Fruit fly (Drosophila melanogaster) whole organism, embryonic: ENCODE measurements around the gene DZIP1.
A peak's percentile ranks its signal among the peaks of the same experiment; 100 is the strongest.

Experiments
- Adf1 ChIP-seq: fragments of 200-800 bp; sonication (Bioruptor generic); IDR thresholded peaks from 2 replicates; pipeline ENCODE4 v1.3.6; 2022; ENCODE audit warnings: missing biosample characterization, missing genetic modification characterization
- Aef1 ChIP-seq: fragments of 200-800 bp; sonication (Bioruptor generic); IDR thresholded peaks from 3 replicates; pipeline ENCODE4 v1.3.6; 2022; ENCODE audit warnings: missing biosample characterization, missing genetic modification characterization
- B-H2 ChIP-seq: fragments of 200-800 bp; sonication (Bioruptor generic); optimal IDR thresholded peaks from 2 replicates; lab custom pipeline; 2018; ENCODE audit warnings: missing biosample characterization, mild to moderate bottlenecking, missing genetic modification characterization
- Bdp1 ChIP-seq: fragments of 200-800 bp; sonication (Bioruptor generic); optimal IDR thresholded peaks from 3 replicates; lab custom pipeline; 2016; ENCODE audit warnings: missing biosample characterization, missing genetic modification characterization
- CG10209 ChIP-seq: fragments of 200-800 bp; sonication (Bioruptor generic); optimal IDR thresholded peaks from 3 replicates; lab custom pipeline; 2017; ENCODE audit warnings: missing biosample characterization, mild to moderate bottlenecking, missing genetic modification characterization, missing genetic modification reagents
- CG10654 ChIP-seq: fragments of 200-800 bp; sonication (Bioruptor generic); optimal IDR thresholded peaks from 2 replicates; lab custom pipeline; 2016; ENCODE audit warnings: missing biosample characterization, missing genetic modification characterization
- CG12299 ChIP-seq: fragments of 200-800 bp; sonication (Bioruptor generic); optimal IDR thresholded peaks from 2 replicates; lab custom pipeline; 2018; ENCODE audit warnings: missing biosample characterization, mild to moderate bottlenecking, missing genetic modification characterization
- CG13123 ChIP-seq: fragments of 200-800 bp; sonication (Bioruptor generic); optimal IDR thresholded peaks from 2 replicates; lab custom pipeline; 2016; ENCODE audit warnings: missing biosample characterization, missing genetic modification characterization
- CG13287 ChIP-seq: fragments of 200-800 bp; sonication (Bioruptor generic); IDR thresholded peaks from 2 replicates; pipeline ENCODE4 v1.3.6; 2022; ENCODE audit warnings: missing biosample characterization, missing genetic modification characterization; ENCODE audit not compliant: partially characterized antibody
- CG13424 ChIP-seq: fragments of 200-800 bp; sonication (Bioruptor generic); optimal IDR thresholded peaks from 2 replicates; lab custom pipeline; 2019; ENCODE audit warnings: missing biosample characterization, mild to moderate bottlenecking, missing genetic modification characterization, moderate library complexity
- CG13894 ChIP-seq: fragments of 200-800 bp; sonication (Bioruptor generic); optimal IDR thresholded peaks from 3 replicates; lab custom pipeline; 2018; ENCODE audit warnings: missing biosample characterization, mild to moderate bottlenecking, missing genetic modification characterization, moderate library complexity
- CG14050 ChIP-seq: fragments of 200-800 bp; sonication (Bioruptor generic); IDR thresholded peaks from 3 replicates; pipeline ENCODE4 v1.3.6; 2022; ENCODE audit warnings: missing biosample characterization, missing genetic modification characterization
- CG1529 ChIP-seq: fragments of 200-800 bp; sonication (Bioruptor generic); optimal IDR thresholded peaks from 3 replicates; lab custom pipeline; 2018; ENCODE audit warnings: missing biosample characterization, missing genetic modification characterization
- CG1602 ChIP-seq: fragments of 200-800 bp; sonication (Bioruptor generic); optimal IDR thresholded peaks from 3 replicates; lab custom pipeline; 2016; ENCODE audit warnings: missing biosample characterization, missing genetic modification characterization
- CG1603 ChIP-seq: fragments of 200-800 bp; sonication (Bioruptor generic); optimal IDR thresholded peaks from 2 replicates; lab custom pipeline; 2019; ENCODE audit warnings: missing biosample characterization, mild to moderate bottlenecking, missing genetic modification characterization, moderate library complexity
- CG16815 ChIP-seq: fragments of 200-800 bp; sonication (Bioruptor generic); optimal IDR thresholded peaks from 3 replicates; lab custom pipeline; 2017; ENCODE audit warnings: missing biosample characterization, mild to moderate bottlenecking, missing genetic modification characterization
- CG16863 ChIP-seq: fragments of 200-800 bp; sonication (Bioruptor generic); optimal IDR thresholded peaks from 3 replicates; lab custom pipeline; 2016; ENCODE audit warnings: missing biosample characterization, missing genetic modification characterization
- CG1832 ChIP-seq: fragments of 200-800 bp; sonication (Bioruptor generic); optimal IDR thresholded peaks from 2 replicates; lab custom pipeline; 2017; ENCODE audit warnings: missing biosample characterization, mild to moderate bottlenecking, missing genetic modification characterization, inconsistent platforms
- CG2678 ChIP-seq: fragments of 200-800 bp; sonication (Bioruptor generic); optimal IDR thresholded peaks from 3 replicates; lab custom pipeline; 2019; ENCODE audit warnings: missing biosample characterization, mild to moderate bottlenecking, missing genetic modification characterization, moderate library complexity
- CG31441 ChIP-seq: fragments of 200-800 bp; sonication (Bioruptor generic); IDR thresholded peaks from 2 replicates; pipeline ENCODE4 v1.3.6; 2022; ENCODE audit warnings: missing biosample characterization, missing genetic modification characterization
- CG5953 ChIP-seq: fragments of 200-800 bp; sonication (Bioruptor generic); IDR thresholded peaks from 2 replicates; pipeline ENCODE4 v1.3.6; 2022; ENCODE audit warnings: missing biosample characterization, missing genetic modification characterization
- CG6689 ChIP-seq: fragments of 200-800 bp; sonication (Bioruptor generic); IDR thresholded peaks from 2 replicates; pipeline ENCODE4 v1.3.6; 2022; ENCODE audit warnings: missing biosample characterization, missing genetic modification characterization
- CG6813 ChIP-seq: fragments of 200-800 bp; sonication (Bioruptor generic); optimal IDR thresholded peaks from 2 replicates; lab custom pipeline; 2017; ENCODE audit warnings: missing biosample characterization, missing genetic modification characterization, mild to moderate bottlenecking, moderate library complexity, missing genetic modification reagents
- CG7963 ChIP-seq: fragments of 200-800 bp; sonication (Bioruptor generic); IDR thresholded peaks from 3 replicates; pipeline ENCODE4 v1.3.6; 2022; ENCODE audit warnings: missing biosample characterization, missing genetic modification characterization; ENCODE audit not compliant: partially characterized antibody
- CG9932 ChIP-seq: fragments of 200-800 bp; sonication (Bioruptor generic); IDR thresholded peaks from 2 replicates; pipeline ENCODE4 v1.3.6; 2022; ENCODE audit warnings: missing biosample characterization, missing genetic modification characterization
- Chrac-16 ChIP-seq: fragments of 200-800 bp; sonication (Bioruptor generic); optimal IDR thresholded peaks from 3 replicates; lab custom pipeline; 2016; ENCODE audit warnings: missing biosample characterization, missing genetic modification characterization
- D ChIP-seq, 2 experiments: fragments of 200-800 bp in 1 of 2; fragments of >200 bp in 1 of 2; sonication (Bioruptor generic) in 1 of 2; optimal IDR thresholded peaks; 2 replicates in 1 of 2; 3 replicates in 1 of 2; lab custom pipeline; 2017; ENCODE audit warnings: mild to moderate bottlenecking in 1 of 2, missing biosample characterization in 1 of 2, missing genetic modification characterization in 1 of 2, missing genetic modification reagents in 1 of 2
- Hey ChIP-seq: fragments of 200-800 bp; sonication (Bioruptor generic); optimal IDR thresholded peaks from 3 replicates; lab custom pipeline; 2018; ENCODE audit warnings: missing biosample characterization, mild to moderate bottlenecking, missing genetic modification characterization
- HmgD ChIP-seq: fragments of 200-800 bp; sonication (Bioruptor generic); optimal IDR thresholded peaks from 3 replicates; lab custom pipeline; 2016; ENCODE audit warnings: missing biosample characterization, missing genetic modification characterization
- Hr3 ChIP-seq: fragments of 200-800 bp; sonication (Bioruptor generic); optimal IDR thresholded peaks from 3 replicates; lab custom pipeline; 2016; ENCODE audit warnings: missing biosample characterization, missing genetic modification characterization
- Meics ChIP-seq: fragments of 200-800 bp; sonication (Bioruptor generic); optimal IDR thresholded peaks from 2 replicates; lab custom pipeline; 2017; ENCODE audit warnings: missing biosample characterization, mild to moderate bottlenecking, missing genetic modification characterization
- Opbp ChIP-seq: fragments of 200-800 bp; sonication (Bioruptor generic); IDR thresholded peaks from 3 replicates; pipeline ENCODE4 v1.3.6; 2022; ENCODE audit warnings: missing biosample characterization, missing genetic modification characterization; ENCODE audit not compliant: partially characterized antibody
- Rx ChIP-seq: fragments of 200-800 bp; sonication (Bioruptor generic); IDR thresholded peaks from 2 replicates; pipeline ENCODE4 v1.3.6; 2022; ENCODE audit warnings: missing biosample characterization, missing genetic modification characterization
- Six4 ChIP-seq: fragments of 200-800 bp; sonication (Bioruptor generic); optimal IDR thresholded peaks from 2 replicates; lab custom pipeline; 2016; ENCODE audit warnings: missing biosample characterization, missing genetic modification characterization
- Spps ChIP-seq: fragments of 200-800 bp; sonication (Bioruptor generic); optimal IDR thresholded peaks from 2 replicates; lab custom pipeline; 2018; ENCODE audit warnings: missing biosample characterization, mild to moderate bottlenecking, missing genetic modification characterization
- Ssrp ChIP-seq: fragments of 200-800 bp; sonication (Bioruptor generic); optimal IDR thresholded peaks from 2 replicates; lab custom pipeline; 2018; ENCODE audit warnings: missing biosample characterization, mild to moderate bottlenecking, missing genetic modification characterization, moderate library complexity
- Taf1 ChIP-seq: fragments of 200-800 bp; sonication (Bioruptor generic); IDR thresholded peaks from 2 replicates; pipeline ENCODE4 v1.3.6; 2022; ENCODE audit warnings: missing biosample characterization, missing genetic modification characterization
- br ChIP-seq: fragments of >200 bp; optimal IDR thresholded peaks from 2 replicates; lab custom pipeline; 2017
- cad ChIP-seq: fragments of >200 bp; optimal IDR thresholded peaks from 2 replicates; lab custom pipeline; 2017; ENCODE audit warnings: missing biosample characterization, missing genetic modification characterization
- ci ChIP-seq: fragments of 200-800 bp; sonication (Bioruptor generic); IDR thresholded peaks from 3 replicates; pipeline ENCODE4 v1.3.6; 2022; ENCODE audit warnings: missing biosample characterization, missing genetic modification characterization
- croc ChIP-seq: fragments of 200-800 bp; sonication (Bioruptor generic); conservative IDR thresholded peaks from 3 replicates; pipeline ENCODE4 v1.3.6; 2022; ENCODE audit warnings: missing biosample characterization, missing genetic modification characterization
- crp ChIP-seq, 2 experiments: fragments of 200-800 bp; sonication (Bioruptor generic); optimal IDR thresholded peaks; 2 replicates in 1 of 2; 3 replicates in 1 of 2; lab custom pipeline; 2017; ENCODE audit warnings: missing biosample characterization in 2 of 2, missing genetic modification characterization in 2 of 2, mild to moderate bottlenecking in 1 of 2, moderate library complexity in 1 of 2
- dmrt99B ChIP-seq: fragments of 200-800 bp; sonication (Bioruptor generic); optimal IDR thresholded peaks from 2 replicates; lab custom pipeline; 2018; ENCODE audit warnings: missing biosample characterization, mild to moderate bottlenecking, missing genetic modification characterization, moderate library complexity
- fu2 ChIP-seq: fragments of 200-800 bp; sonication (Bioruptor generic); optimal IDR thresholded peaks from 2 replicates; lab custom pipeline; 2016; ENCODE audit warnings: missing biosample characterization, missing genetic modification characterization
- hbn ChIP-seq: fragments of 200-800 bp; sonication (Bioruptor generic); IDR thresholded peaks from 2 replicates; pipeline ENCODE4 v1.3.6; 2022; ENCODE audit warnings: missing biosample characterization, missing genetic modification characterization; ENCODE audit not compliant: partially characterized antibody
- insv ChIP-seq, 2 experiments: fragments of 200-800 bp; sonication (Bioruptor generic); optimal IDR thresholded peaks; 3 replicates each; lab custom pipeline; 2016 to 2018; ENCODE audit warnings: missing biosample characterization in 2 of 2, missing genetic modification characterization in 2 of 2
- kni ChIP-seq: fragments of 200-800 bp; sonication (Bioruptor generic); optimal IDR thresholded peaks from 3 replicates; lab custom pipeline; 2017; ENCODE audit warnings: mild to moderate bottlenecking, missing biosample characterization, missing genetic modification reagents, missing genetic modification characterization
- rib ChIP-seq: fragments of 200-800 bp; sonication (Bioruptor generic); IDR thresholded peaks from 2 replicates; pipeline ENCODE4 v1.3.6; 2022; ENCODE audit warnings: missing biosample characterization, missing genetic modification characterization
- sens-2 ChIP-seq: fragments of 200-800 bp; sonication (Bioruptor generic); IDR thresholded peaks from 2 replicates; pipeline ENCODE4 v1.3.6; 2022; ENCODE audit warnings: missing biosample characterization, missing genetic modification characterization
- slbo ChIP-seq: fragments of 200-800 bp; sonication (Bioruptor generic); IDR thresholded peaks from 2 replicates; pipeline ENCODE4 v1.3.6; 2022; ENCODE audit warnings: missing biosample characterization, missing genetic modification characterization
- tin ChIP-seq: fragments of 200-800 bp; sonication (Bioruptor generic); optimal IDR thresholded peaks from 3 replicates; lab custom pipeline; 2016; ENCODE audit warnings: missing biosample characterization, missing genetic modification characterization
- vnd ChIP-seq: fragments of 200-800 bp; sonication (Bioruptor generic); IDR thresholded peaks from 3 replicates; pipeline ENCODE4 v1.3.6; 2022; ENCODE audit warnings: missing biosample characterization, missing genetic modification characterization; ENCODE audit not compliant: partially characterized antibody

The DZIP1 gene

dm6 chr3R:24467237-24467636, 47.8 kb upstream of the DZIP1 start (continued):
- TF ChIP-seq crp (GFP tag; optimal IDR thresholded peaks at IDR 0.05; lab: Kevin White, UChicago) (no peak), Adf1 (no peak), fu2 (GFP tag; lab: Kevin White, UChicago) (no peak), Ssrp (tag; lab: Kevin White, UChicago) (no peak), CG6689 (GFP tag; lab: Robert Waterston, UW) (no peak), rib (GFP tag; lab: Robert Waterston, UW) (no peak), Chrac-16 (no peak), B-H2 (no peak), CG12299 (tag; lab: Kevin White, UChicago) (no peak), br (lab: Kevin White, UChicago) (no peak), tin (GFP tag; lab: Kevin White, UChicago) (no peak), CG1832 (GFP tag; lab: Kevin White, UChicago) (no peak), CG10209 (GFP tag; lab: Kevin White, UChicago) (no peak), Bdp1 (GFP tag; lab: Kevin White, UChicago) (no peak), vnd (GFP tag; lab: Robert Waterston, UW) (no peak), HmgD (no peak), Meics (GFP tag; lab: Kevin White, UChicago) (peak; percentile 42), Hr3 (GFP tag; lab: Kevin White, UChicago) (no peak), CG13287 (GFP tag; lab: Robert Waterston, UW) (no peak), insv (GFP tag; optimal IDR thresholded peaks at IDR 0.05; lab: Kevin White, UChicago) (no peak), Six4 (no peak), Aef1 (no peak), croc (GFP tag; lab: Robert Waterston, UW) (no peak), CG13123 (GFP tag; lab: Kevin White, UChicago) (no peak), kni (no peak), CG6813 (no peak), CG13424 (tag; lab: Kevin White, UChicago) (peak; percentile 25), slbo (GFP tag; lab: Robert Waterston, UW) (peak; percentile 56), dmrt99B (tag; lab: Kevin White, UChicago) (peak; percentile 47), sens-2 (GFP tag; lab: Robert Waterston, UW) (no peak), Hey (tag; lab: Kevin White, UChicago) (no peak), CG10654 (GFP tag; lab: Kevin White, UChicago) (no peak), CG13894 (tag; lab: Kevin White, UChicago) (no peak), CG31441 (GFP tag; lab: Robert Waterston, UW) (peak; percentile 41), Rx (no peak), ci (GFP tag; lab: Robert Waterston, UW) (no peak), Opbp (GFP tag; lab: Robert Waterston, UW) (no peak), CG9932 (GFP tag; lab: Robert Waterston, UW) (no peak), Taf1 (GFP tag; lab: Robert Waterston, UW) (no peak), cad (GFP tag; lab: Kevin White, UChicago) (no peak), CG1602 (GFP tag; lab: Kevin White, UChicago) (no peak), CG16863 (GFP tag; lab: Kevin White, UChicago) (no peak), CG2678 (tag; lab: Kevin White, UChicago) (peak; percentile 58), D (optimal IDR thresholded peaks at IDR 0.05; lab: Kevin White, UChicago) (no peak), D (GFP tag; optimal IDR thresholded peaks at IDR 0.05; lab: Kevin White, UChicago) (no peak), CG1603 (tag; lab: Kevin White, UChicago) (no peak), CG1529 (GFP tag; lab: Kevin White, UChicago) (no peak), CG14050 (no peak), CG5953 (GFP tag; lab: Robert Waterston, UW) (no peak), Spps (no peak), CG16815 (no peak), CG7963 (GFP tag; lab: Robert Waterston, UW) (no peak), hbn (no peak)
